Fruit fly (Drosophila melanogaster) whole organism, prepupa: ENCODE measurements around the gene CG44270.

Experiments used
- CG16779 ChIP-seq: fragments of 200-800 bp; sonication (Bioruptor generic); optimal IDR thresholded peaks from 3 replicates; lab custom pipeline; 2017; ENCODE audit warnings: missing biosample characterization, mild to moderate bottlenecking, missing genetic modification characterization
- CG3032 ChIP-seq: fragments of 200-800 bp; optimal IDR thresholded peaks from 2 replicates; lab custom pipeline; 2019; ENCODE audit warnings: missing biosample characterization, mild to moderate bottlenecking, missing genetic modification characterization, moderate library complexity
- CG6163 ChIP-seq: fragments of 200-800 bp; sonication (Bioruptor generic); IDR thresholded peaks from 3 replicates; pipeline ENCODE4 v1.3.6; 2022; ENCODE audit warnings: missing biosample characterization, missing genetic modification characterization
- CG6808 ChIP-seq: fragments of 200-800 bp; sonication (Bioruptor generic); optimal IDR thresholded peaks from 3 replicates; lab custom pipeline; 2017; ENCODE audit warnings: missing biosample characterization, missing genetic modification characterization, mild to moderate bottlenecking, moderate library complexity, missing genetic modification reagents
- CG7368 ChIP-seq: fragments of 200-800 bp; sonication (Bioruptor generic); optimal IDR thresholded peaks from 3 replicates; lab custom pipeline; 2016; ENCODE audit warnings: missing biosample characterization, missing genetic modification characterization
- CG9139 ChIP-seq: fragments of 200-800 bp; sonication (Bioruptor generic); optimal IDR thresholded peaks from 3 replicates; lab custom pipeline; 2017; ENCODE audit warnings: missing biosample characterization, mild to moderate bottlenecking, missing genetic modification characterization
- Eip75B ChIP-seq: fragments of 200-800 bp; sonication (Bioruptor generic); optimal IDR thresholded peaks from 3 replicates; lab custom pipeline; 2016; ENCODE audit warnings: missing biosample characterization, missing genetic modification characterization
- Eip93F ChIP-seq: fragments of 200-800 bp; sonication (Bioruptor generic); optimal IDR thresholded peaks from 2 replicates; lab custom pipeline; 2016; ENCODE audit warnings: missing biosample characterization, mild to moderate bottlenecking, missing genetic modification characterization
- Ets21C ChIP-seq: fragments of 200-800 bp; sonication (Bioruptor generic); optimal IDR thresholded peaks from 3 replicates; lab custom pipeline; 2016; ENCODE audit warnings: missing biosample characterization, missing genetic modification characterization
- Lpt ChIP-seq: fragments of 200-800 bp; sonication (Bioruptor generic); optimal IDR thresholded peaks from 3 replicates; lab custom pipeline; 2016; ENCODE audit warnings: missing biosample characterization, missing genetic modification characterization
- OdsH ChIP-seq: fragments of 200-800 bp; sonication (Bioruptor generic); optimal IDR thresholded peaks from 3 replicates; lab custom pipeline; 2016; ENCODE audit warnings: missing biosample characterization, missing genetic modification characterization
- Smox ChIP-seq: fragments of 200-800 bp; sonication (Bioruptor generic); optimal IDR thresholded peaks from 3 replicates; lab custom pipeline; 2016; ENCODE audit warnings: missing biosample characterization, missing genetic modification characterization
- Sox14 ChIP-seq: fragments of 200-800 bp; sonication (Bioruptor generic); optimal IDR thresholded peaks from 3 replicates; lab custom pipeline; 2016; ENCODE audit warnings: missing biosample characterization, missing genetic modification characterization
- Sox15 ChIP-seq: fragments of 200-800 bp; sonication (Bioruptor generic); optimal IDR thresholded peaks from 3 replicates; lab custom pipeline; 2016; ENCODE audit warnings: missing biosample characterization, missing genetic modification characterization
- cyc ChIP-seq: fragments of 200-800 bp; sonication (Bioruptor generic); optimal IDR thresholded peaks from 3 replicates; lab custom pipeline; 2016; ENCODE audit warnings: missing biosample characterization, missing genetic modification characterization
- dac ChIP-seq: fragments of 200-800 bp; sonication (Bioruptor generic); optimal IDR thresholded peaks from 2 replicates; lab custom pipeline; 2017; ENCODE audit warnings: missing biosample characterization, mild to moderate bottlenecking, missing genetic modification characterization
- esn ChIP-seq: fragments of 200-800 bp; sonication (Bioruptor generic); optimal IDR thresholded peaks from 2 replicates; lab custom pipeline; 2016; ENCODE audit warnings: missing biosample characterization, mild to moderate bottlenecking, missing genetic modification characterization, moderate library complexity
- fd59A ChIP-seq: fragments of 200-800 bp; sonication (Bioruptor generic); optimal IDR thresholded peaks from 2 replicates; lab custom pipeline; 2017; ENCODE audit warnings: missing biosample characterization, mild to moderate bottlenecking, missing genetic modification characterization, missing genetic modification reagents
- lz ChIP-seq: fragments of 200-800 bp; sonication (Bioruptor generic); optimal IDR thresholded peaks from 3 replicates; lab custom pipeline; 2016; ENCODE audit warnings: missing biosample characterization, missing genetic modification characterization
- pdm3 ChIP-seq: fragments of 200-800 bp; sonication (Bioruptor generic); optimal IDR thresholded peaks from 3 replicates; lab custom pipeline; 2016; ENCODE audit warnings: missing biosample characterization, missing genetic modification characterization
- topi ChIP-seq: fragments of 200-800 bp; sonication (Bioruptor generic); optimal IDR thresholded peaks from 3 replicates; lab custom pipeline; 2016; ENCODE audit warnings: missing biosample characterization, missing genetic modification characterization

CG44270 gene

DNA sequence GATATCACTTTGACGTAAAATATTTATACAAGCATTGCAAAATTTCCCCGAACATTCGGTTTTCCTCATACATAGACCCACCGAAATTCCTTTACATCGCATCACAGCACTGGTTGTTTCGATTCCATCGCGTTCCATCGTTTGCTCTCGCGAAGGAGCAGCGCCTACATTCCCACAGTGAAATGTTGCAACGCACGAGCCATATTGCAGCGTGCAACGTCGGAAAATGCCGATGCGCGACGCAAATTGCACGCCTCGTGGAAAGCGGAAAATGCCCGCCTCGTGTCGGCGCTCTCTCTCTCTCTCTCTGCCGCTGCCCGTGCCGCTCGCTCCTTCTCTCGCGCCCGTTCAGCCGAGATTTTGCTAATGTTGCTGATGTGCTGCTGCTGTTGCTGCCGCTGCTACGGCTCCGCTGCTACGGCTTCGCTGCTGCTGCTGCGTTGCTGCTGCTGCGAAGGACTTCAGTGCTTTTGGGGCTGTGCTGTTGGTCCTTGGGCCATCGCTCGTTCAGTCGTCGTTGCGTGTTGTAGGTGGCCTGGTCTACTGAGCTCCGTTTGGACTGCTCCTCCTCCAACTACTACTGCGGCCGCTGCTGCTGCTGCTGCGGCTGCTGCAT lies 31.0 kb downstream of the CG44270 start:
- TF ChIP-seq CG6808 (GFP tag; lab: Kevin White, UChicago): no peak
- no peak for TF ChIP-seq CG3032 (tag; lab: Kevin White, UChicago)
- no peak for TF ChIP-seq cyc
- no peak for TF ChIP-seq Lpt (GFP tag; lab: Kevin White, UChicago)
- TF ChIP-seq Eip75B (GFP tag; lab: Kevin White, UChicago): no peak
- TF ChIP-seq Smox (GFP tag; lab: Kevin White, UChicago): no peak
- no peak for TF ChIP-seq Sox14 (GFP tag; lab: Kevin White, UChicago)
- no peak for TF ChIP-seq esn (GFP tag; lab: Kevin White, UChicago)
- no peak for TF ChIP-seq pdm3

DNA sequence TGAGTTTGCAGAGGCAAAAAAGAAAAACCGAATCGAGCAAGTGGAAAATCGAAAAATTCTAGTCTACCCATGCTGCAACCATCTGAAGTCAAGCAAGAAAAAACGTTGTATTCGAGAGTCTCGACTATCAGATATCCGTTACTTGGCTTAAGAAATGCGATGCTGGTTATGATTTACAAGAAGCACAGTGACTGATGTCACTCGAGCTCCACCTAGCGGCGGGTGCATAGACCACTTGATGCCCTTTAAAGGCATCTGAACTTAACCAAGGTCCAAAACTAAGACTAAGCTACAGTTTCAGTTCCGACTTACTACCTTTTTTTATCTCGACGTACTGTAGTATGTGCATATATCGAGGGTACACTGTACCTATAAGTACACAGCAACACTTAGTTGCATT lies 45.1 kb downstream of the CG44270 start:
- TF ChIP-seq CG7368 (GFP tag; lab: Kevin White, UChicago) (no peak), CG6163 (GFP tag; lab: Robert Waterston, UW) (no peak), fd59A (no peak), dac (no peak), CG9139 (GFP tag; lab: Kevin White, UChicago) (no peak), OdsH (GFP tag; lab: Kevin White, UChicago) (no peak), topi (no peak), Eip93F (GFP tag; lab: Kevin White, UChicago) (no peak), lz (GFP tag; lab: Kevin White, UChicago) (no peak), Sox15 (no peak), CG16779 (no peak), Ets21C (GFP tag; lab: Kevin White, UChicago) (no peak)
